Worm (Caenorhabditis elegans) whole organism, L4 larva: ENCODE results near the gene srt-73.

Source experiments
- F10B5.3 ChIP-seq: sonication (generic microtip); optimal IDR thresholded peaks from 2 replicates; lab custom pipeline; 2016; ENCODE audit warnings: mild to moderate bottlenecking, missing genetic modification characterization, missing compliant biosample characterization
- F26F4.8 ChIP-seq: fragments of 200-800 bp; sonication (Bioruptor generic); conservative IDR thresholded peaks from 2 replicates; pipeline ENCODE4 v1.3.6; 2022; ENCODE audit warnings: missing genetic modification characterization, missing compliant biosample characterization
- R02D3.7 ChIP-seq: fragments of 150-350 bp; sonication (generic microtip); optimal IDR thresholded peaks from 3 replicates; lab custom pipeline; 2014; ENCODE audit warnings: missing biosample characterization, missing genetic modification characterization
- T20F7.1 ChIP-seq: fragments of 200-800 bp; sonication (Bioruptor generic); optimal IDR thresholded peaks from 2 replicates; lab custom pipeline; 2018; ENCODE audit warnings: mild to moderate bottlenecking, missing genetic modification characterization, missing compliant biosample characterization
- T26A8.4 ChIP-seq: fragments of 200-800 bp; sonication (Bioruptor generic); IDR thresholded peaks from 2 replicates; pipeline ENCODE4 v1.3.6; 2022; ENCODE audit warnings: missing genetic modification characterization, missing compliant biosample characterization
- ZK337.2 ChIP-seq: fragments of 200-800 bp; sonication (Bioruptor generic); IDR thresholded peaks from 2 replicates; pipeline ENCODE4 v1.3.6; 2022; ENCODE audit warnings: missing genetic modification reagents, missing genetic modification characterization, missing compliant biosample characterization
- aha-1 ChIP-seq: fragments of 150-350 bp; peaks from one replicate; lab custom pipeline; 2014; ENCODE audit warnings: missing biosample characterization, missing genetic modification characterization
- ama-1 ChIP-seq: fragments of 150-350 bp; optimal IDR thresholded peaks from 2 replicates; lab custom pipeline; 2014; ENCODE audit warnings: inconsistent platforms, mixed read lengths
- arid-1 ChIP-seq: fragments of 200-800 bp; sonication (Bioruptor generic); conservative IDR thresholded peaks from 2 replicates; pipeline ENCODE4 v1.3.6; 2022; ENCODE audit warnings: missing genetic modification reagents, missing genetic modification characterization, missing compliant biosample characterization
- ceh-20 ChIP-seq: fragments of 200-800 bp; sonication (Bioruptor generic); IDR thresholded peaks from 2 replicates; pipeline ENCODE4 v1.3.6; 2022; ENCODE audit warnings: missing genetic modification reagents, missing genetic modification characterization, missing compliant biosample characterization
- daf-12 ChIP-seq: fragments of 150-350 bp; optimal IDR thresholded peaks from 2 replicates; lab custom pipeline; 2014; ENCODE audit warnings: missing biosample characterization, missing genetic modification reagents, missing genetic modification characterization
- daf-16 ChIP-seq, 3 experiments: sonication (generic microtip); optimal IDR thresholded peaks; 2 replicates each; lab custom pipeline; 2016 to 2017; ENCODE audit warnings: missing genetic modification characterization in 3 of 3, missing genetic modification reagents in 3 of 3, mild to moderate bottlenecking in 2 of 3, missing compliant biosample characterization in 2 of 3, missing biosample characterization in 1 of 3, moderate library complexity in 1 of 3
- daf-8 ChIP-seq: fragments of 200-800 bp; sonication (Bioruptor generic); IDR thresholded peaks from 2 replicates; pipeline ENCODE4 v1.3.6; 2022; ENCODE audit warnings: missing genetic modification characterization, missing compliant biosample characterization
- dmd-8 ChIP-seq: fragments of 200-800 bp; sonication (Bioruptor generic); IDR thresholded peaks from 2 replicates; pipeline ENCODE4 v1.3.6; 2022; ENCODE audit warnings: missing genetic modification characterization, missing compliant biosample characterization
- dpl-1 ChIP-seq: fragments of 150-350 bp; optimal IDR thresholded peaks from 2 replicates; lab custom pipeline; 2014; ENCODE audit warnings: missing biosample characterization, missing genetic modification reagents, missing genetic modification characterization
- duxl-1 ChIP-seq: sonication (generic microtip); optimal IDR thresholded peaks from 2 replicates; lab custom pipeline; 2016; ENCODE audit warnings: mild to moderate bottlenecking, missing genetic modification characterization, moderate library complexity, missing compliant biosample characterization; ENCODE audit not compliant: poor library complexity
- dve-1 ChIP-seq: sonication (generic microtip); optimal IDR thresholded peaks from 2 replicates; lab custom pipeline; 2017; ENCODE audit warnings: antibody characterized with exemption, mild to moderate bottlenecking, missing genetic modification characterization, missing compliant biosample characterization; ENCODE audit not compliant: insufficient read depth
- hlh-11 ChIP-seq: fragments of 200-800 bp; sonication (Bioruptor generic); optimal IDR thresholded peaks from 2 replicates; lab custom pipeline; 2018; ENCODE audit warnings: mild to moderate bottlenecking, missing genetic modification characterization, missing compliant biosample characterization
- hlh-30 ChIP-seq: sonication (generic microtip); optimal IDR thresholded peaks from 2 replicates; lab custom pipeline; 2017; ENCODE audit warnings: antibody characterized with exemption, mild to moderate bottlenecking, missing genetic modification characterization, missing compliant biosample characterization; ENCODE audit not compliant: insufficient read depth
- lin-15B ChIP-seq: fragments of 150-350 bp; sonication (generic microtip); optimal IDR thresholded peaks from 3 replicates; lab custom pipeline; 2014; ENCODE audit warnings: missing biosample characterization, missing genetic modification characterization
- lin-38 ChIP-seq: fragments of 200-800 bp; sonication (Bioruptor generic); IDR thresholded peaks from 2 replicates; pipeline ENCODE4 v1.3.6; 2022; ENCODE audit warnings: missing genetic modification reagents, missing genetic modification characterization, missing compliant biosample characterization
- lin-39 ChIP-seq: fragments of 150-350 bp; optimal IDR thresholded peaks from 2 replicates; lab custom pipeline; 2014; ENCODE audit warnings: missing biosample characterization, missing genetic modification reagents, missing genetic modification characterization
- lir-3 ChIP-seq: sonication (generic microtip); optimal IDR thresholded peaks from 2 replicates; lab custom pipeline; 2016; ENCODE audit warnings: mild to moderate bottlenecking, missing genetic modification characterization, missing compliant biosample characterization
- lsy-2 ChIP-seq, 2 experiments: fragments of 150-350 bp in 1 of 2; sonication (generic microtip) in 1 of 2; optimal IDR thresholded peaks; 2 replicates each; lab custom pipeline; 2014 to 2017; ENCODE audit warnings: missing biosample characterization in 2 of 2, missing genetic modification characterization in 2 of 2
- mdl-1 ChIP-seq, 2 experiments: fragments of 150-350 bp in 1 of 2; sonication (generic microtip) in 1 of 2; optimal IDR thresholded peaks; 2 replicates each; lab custom pipeline; 2014 to 2017; ENCODE audit warnings: missing biosample characterization in 2 of 2, missing genetic modification characterization in 2 of 2
- mep-1 ChIP-seq: fragments of 150-350 bp; sonication (generic microtip); optimal IDR thresholded peaks from 3 replicates; lab custom pipeline; 2014; ENCODE audit warnings: missing biosample characterization, missing genetic modification characterization
- mxl-2 ChIP-seq: fragments of 200-800 bp; sonication (Bioruptor generic); conservative IDR thresholded peaks from 2 replicates; pipeline ENCODE4 v1.3.6; 2022; ENCODE audit warnings: missing genetic modification reagents, missing genetic modification characterization, missing compliant biosample characterization
- mxl-3 ChIP-seq: fragments of 200-800 bp; sonication (Bioruptor generic); optimal IDR thresholded peaks from 2 replicates; lab custom pipeline; 2018; ENCODE audit warnings: mild to moderate bottlenecking, missing genetic modification characterization, missing compliant biosample characterization
- nhr-10 ChIP-seq: fragments of 150-350 bp; optimal IDR thresholded peaks from 2 replicates; lab custom pipeline; 2014; ENCODE audit warnings: missing biosample characterization, missing genetic modification characterization
- nhr-102 ChIP-seq: sonication (generic microtip); optimal IDR thresholded peaks from 2 replicates; lab custom pipeline; 2016; ENCODE audit warnings: mild to moderate bottlenecking, missing genetic modification characterization, moderate library complexity, missing compliant biosample characterization
- nhr-11 ChIP-seq: fragments of 150-350 bp; optimal IDR thresholded peaks from 2 replicates; lab custom pipeline; 2014; ENCODE audit warnings: missing biosample characterization, missing genetic modification characterization
- nhr-111 ChIP-seq: fragments of 200-800 bp; sonication (Bioruptor generic); optimal IDR thresholded peaks from 2 replicates; lab custom pipeline; 2018; ENCODE audit warnings: mild to moderate bottlenecking, missing genetic modification characterization, missing compliant biosample characterization
- nhr-25 ChIP-seq: sonication (generic microtip); optimal IDR thresholded peaks from 2 replicates; lab custom pipeline; 2017; ENCODE audit warnings: missing genetic modification characterization, mild to moderate bottlenecking, missing compliant biosample characterization, antibody characterized with exemption, moderate library complexity, borderline replicate concordance; ENCODE audit not compliant: insufficient read depth
- nhr-28 ChIP-seq: fragments of 150-350 bp; optimal IDR thresholded peaks from 2 replicates; lab custom pipeline; 2014; ENCODE audit warnings: missing biosample characterization, missing genetic modification characterization
- nhr-76 ChIP-seq: fragments of 150-350 bp; optimal IDR thresholded peaks from 2 replicates; lab custom pipeline; 2014; ENCODE audit warnings: missing biosample characterization, missing genetic modification characterization
- nhr-77 ChIP-seq: fragments of 150-350 bp; optimal IDR thresholded peaks from 2 replicates; lab custom pipeline; 2014; ENCODE audit warnings: missing biosample characterization, missing genetic modification characterization
- pha-4 ChIP-seq, 2 experiments: fragments of 150-350 bp in 1 of 2; fragments of 200-800 bp in 1 of 2; sonication (Bioruptor generic) in 1 of 2; IDR thresholded peaks in 1 of 2; optimal IDR thresholded peaks in 1 of 2; 2 replicates each; pipeline versions ENCODE4 v1.3.6 to Lab custom; 2014 to 2022; ENCODE audit warnings: missing genetic modification characterization in 2 of 2, missing genetic modification reagents in 2 of 2, missing biosample characterization in 1 of 2, missing compliant biosample characterization in 1 of 2
- php-3 ChIP-seq: fragments of 200-800 bp; sonication (Bioruptor generic); IDR thresholded peaks from 2 replicates; pipeline ENCODE4 v1.3.6; 2022; ENCODE audit warnings: missing genetic modification reagents, missing genetic modification characterization, missing compliant biosample characterization
- pqm-1 ChIP-seq: sonication (generic microtip); optimal IDR thresholded peaks from 2 replicates; lab custom pipeline; 2017; ENCODE audit warnings: missing biosample characterization, missing genetic modification characterization
- rbr-2 ChIP-seq: sonication (generic microtip); optimal IDR thresholded peaks from 2 replicates; lab custom pipeline; 2016; ENCODE audit warnings: missing genotype, missing genetic modification characterization, missing compliant biosample characterization
- skn-1 ChIP-seq: fragments of 150-350 bp; optimal IDR thresholded peaks from 2 replicates; lab custom pipeline; 2014; ENCODE audit warnings: missing biosample characterization, missing genetic modification characterization
- spr-1 ChIP-seq: sonication (generic microtip); optimal IDR thresholded peaks from 2 replicates; lab custom pipeline; 2016; ENCODE audit warnings: mild to moderate bottlenecking, missing genetic modification characterization, missing compliant biosample characterization
- tra-1 ChIP-seq: fragments of 200-800 bp; sonication (Bioruptor generic); IDR thresholded peaks from 2 replicates; pipeline ENCODE4 v1.3.6; 2022; ENCODE audit warnings: missing genetic modification reagents, missing genetic modification characterization, missing compliant biosample characterization
- unc-130 ChIP-seq: sonication (generic microtip); optimal IDR thresholded peaks from 2 replicates; lab custom pipeline; 2016; ENCODE audit warnings: missing genetic modification reagents, missing genetic modification characterization, missing compliant biosample characterization
- unc-62 ChIP-seq, 3 experiments: fragments of 150-350 bp in 1 of 3; sonication (generic microtip); optimal IDR thresholded peaks in 2 of 3; peaks in 1 of 3; 1 replicate in 1 of 3; 2 replicates in 2 of 3; lab custom pipeline; 2014 to 2017; ENCODE audit warnings: missing biosample characterization in 3 of 3, missing genetic modification characterization in 3 of 3, missing genetic modification reagents in 3 of 3, missing genotype in 1 of 3
- ztf-7 ChIP-seq: fragments of 150-350 bp; optimal IDR thresholded peaks from 2 replicates; lab custom pipeline; 2014; ENCODE audit warnings: missing biosample characterization, missing genetic modification characterization

The srt-73 gene

DNA sequence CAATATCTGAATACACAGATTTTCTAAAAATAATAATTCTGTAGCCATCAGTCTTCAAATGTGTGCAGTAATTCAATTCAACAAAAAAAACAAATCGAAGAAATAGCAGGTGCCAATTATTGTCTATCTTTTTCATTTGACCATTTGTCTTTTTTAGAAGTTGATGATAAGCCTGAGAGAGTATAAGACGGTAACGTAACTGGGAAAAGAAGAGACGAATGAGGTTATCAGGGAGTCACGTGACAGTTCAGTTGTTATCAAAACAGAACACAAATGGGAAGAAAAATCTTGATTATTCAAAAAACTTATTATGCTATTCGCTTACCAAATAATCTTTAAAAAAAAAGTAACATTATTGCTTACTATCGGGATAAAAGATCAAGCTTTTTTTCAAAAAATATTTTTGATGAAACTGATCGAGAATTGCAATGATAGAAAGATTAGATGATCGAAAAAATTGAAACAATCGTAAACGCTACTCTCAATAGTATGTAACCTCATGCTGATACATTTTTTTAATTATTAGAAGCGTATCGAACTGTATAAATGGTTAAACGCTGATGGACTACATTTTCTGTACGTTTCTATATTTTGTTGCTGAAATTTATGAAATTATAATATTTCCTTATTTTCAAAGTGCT lies 34.7 kb upstream of the srt-73 start (continued):
- peak in 1 of 2 experiments; percentile 38 for TF ChIP-seq mdl-1 (tag; optimal IDR thresholded peaks at IDR 0.05; lab: Kevin White, UChicago)
- no peak for TF ChIP-seq skn-1 (tag; lab: Kevin White, UChicago)
- no peak for TF ChIP-seq daf-12 (tag; lab: Kevin White, UChicago)
- no peak for TF ChIP-seq nhr-10
- peak; percentile 10 for TF ChIP-seq T20F7.1
- no peak for TF ChIP-seq dmd-8 (GFP tag; lab: Robert Waterston, UW)
- TF ChIP-seq nhr-77 (tag; lab: Kevin White, UChicago), result peak; percentile 56
- peak; percentile 17 for TF ChIP-seq duxl-1 (tag; lab: Kevin White, UChicago)
- no peak for TF ChIP-seq lir-3 (tag; lab: Kevin White, UChicago)
- TF ChIP-seq R02D3.7 (tag; lab: Kevin White, UChicago), result no peak
- TF ChIP-seq unc-130, result no peak
- TF ChIP-seq hlh-11 (tag; lab: Kevin White, UChicago), result peak; percentile 85
- no peak for TF ChIP-seq nhr-11 (tag; lab: Kevin White, UChicago)
- no peak for TF ChIP-seq ZK337.2 (GFP tag; lab: Robert Waterston, UW)
- peak; percentile 77 for TF ChIP-seq hlh-30
- TF ChIP-seq daf-16 (GFP tag; optimal IDR thresholded peaks at IDR 0.05; lab: Kevin White, UChicago), result peak in 1 of 2 experiments; percentile 4
- TF ChIP-seq daf-16 (tag; optimal IDR thresholded peaks at IDR 0.05; lab: Kevin White, UChicago), result peak; percentile 94
- TF ChIP-seq T26A8.4 (GFP tag; lab: Robert Waterston, UW), result peak; percentile 42; the same call in 1 of the 2 replicates
- peak; percentile 57 for TF ChIP-seq nhr-102 (tag; lab: Kevin White, UChicago)

ce11 chrIV:7845585-7845984 lies 33.5 kb upstream of the srt-73 start:
- peak; percentile 54 for TF ChIP-seq spr-1
- peak; percentile 57 for TF ChIP-seq arid-1 (GFP tag; lab: Robert Waterston, UW)
- TF ChIP-seq nhr-11 (tag; lab: Kevin White, UChicago), result peak; percentile 62
- peak; percentile 99 for TF ChIP-seq aha-1
- peak; percentile 15 for TF ChIP-seq T20F7.1
- TF ChIP-seq mep-1 (tag; lab: Kevin White, UChicago), result peak; percentile 89
- peak; percentile 46 for TF ChIP-seq dpl-1
- TF ChIP-seq T26A8.4 (GFP tag; lab: Robert Waterston, UW), result peak; percentile 41
- peak in 1 of 2 experiments; percentile 72 for TF ChIP-seq unc-62 (GFP tag; optimal IDR thresholded peaks at IDR 0.05 in 1 of 2; lab: Kevin White, UChicago)
- TF ChIP-seq unc-62 (tag; optimal IDR thresholded peaks at IDR 0.05; lab: Kevin White, UChicago), result no peak
- TF ChIP-seq lsy-2 (tag; optimal IDR thresholded peaks at IDR 0.05; lab: Kevin White, UChicago), result peak; percentile 29 to 74
- TF ChIP-seq dmd-8 (GFP tag; lab: Robert Waterston, UW), result 0 out of 2 replicates have a peak, but pooled peaks have one; percentile 55
- TF ChIP-seq nhr-111 (GFP tag; lab: Kevin White, UChicago), result peak; percentile 13
- TF ChIP-seq F26F4.8 (GFP tag; lab: Robert Waterston, UW), result no peak
- peak; percentile 24 for TF ChIP-seq ama-1 (lab: Kevin White, UChicago)
- no peak for TF ChIP-seq duxl-1 (tag; lab: Kevin White, UChicago)
- TF ChIP-seq ztf-7 (tag; lab: Kevin White, UChicago), result peak; percentile 31
- peak; percentile 82 for TF ChIP-seq mxl-3
- no peak for TF ChIP-seq lin-15B (tag; lab: Kevin White, UChicago)
- no peak for TF ChIP-seq nhr-76 (tag; lab: Kevin White, UChicago)
- peak; percentile 73 for TF ChIP-seq nhr-25 (tag; lab: Kevin White, UChicago)
- TF ChIP-seq daf-8, result no peak
- TF ChIP-seq pqm-1 (tag; lab: Kevin White, UChicago), result no peak
- peak; percentile 49 for TF ChIP-seq lin-38
- TF ChIP-seq tra-1, result peak; percentile 44; the same call in 1 of the 2 replicates
- no peak for TF ChIP-seq mxl-2 (GFP tag; lab: Robert Waterston, UW)
- peak; percentile 46 for TF ChIP-seq F10B5.3 (tag; lab: Kevin White, UChicago)
- no peak for TF ChIP-seq skn-1 (tag; lab: Kevin White, UChicago)
- no peak for TF ChIP-seq lin-39 (tag; lab: Kevin White, UChicago)
- TF ChIP-seq pha-4 (GFP tag; IDR thresholded peaks at IDR 0.05; lab: Robert Waterston, UW), result peak; percentile 22; the same call in 1 of the 2 replicates
- TF ChIP-seq pha-4 (tag; optimal IDR thresholded peaks at IDR 0.05; lab: Kevin White, UChicago), result no peak
- TF ChIP-seq unc-130, result no peak
- 0 out of 2 replicates have a peak, but pooled peaks have one; percentile 36 for TF ChIP-seq php-3 (GFP tag; lab: Robert Waterston, UW)
- TF ChIP-seq ceh-20 (GFP tag; lab: Robert Waterston, UW), result peak; percentile 70; the same call in 1 of the 2 replicates
- TF ChIP-seq rbr-2 (tag; lab: Kevin White, UChicago), result peak; percentile 91
- peak; percentile 58 for TF ChIP-seq nhr-28 (tag; lab: Kevin White, UChicago)
- peak; percentile 77 for TF ChIP-seq dve-1
